Worm (Caenorhabditis elegans): ENCODE measurements around the gene hyls-1.

The hyls-1 gene

DNA sequence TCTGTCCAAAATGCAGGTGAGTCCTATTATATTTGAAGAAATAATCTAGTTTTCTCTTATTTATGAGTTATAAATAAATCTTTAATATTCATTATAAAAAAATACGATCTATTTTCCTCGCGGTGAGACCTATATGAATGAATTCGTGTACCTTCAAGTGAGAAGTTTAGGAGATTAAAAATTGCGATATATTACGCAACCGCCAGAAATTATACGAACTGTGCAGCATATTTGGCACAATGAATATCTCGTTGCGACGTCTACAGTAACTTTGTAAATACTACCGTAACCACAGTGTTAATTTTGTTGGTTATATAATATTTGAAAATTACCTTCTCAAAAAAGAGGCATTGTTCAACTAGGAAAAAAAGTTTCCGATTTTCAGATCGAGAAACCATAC, 12.8 kb upstream of the hyls-1 start:
- no peak for TF ChIP-seq unc-62 (GFP tag; optimal IDR thresholded peaks at IDR 0.05)

DNA sequence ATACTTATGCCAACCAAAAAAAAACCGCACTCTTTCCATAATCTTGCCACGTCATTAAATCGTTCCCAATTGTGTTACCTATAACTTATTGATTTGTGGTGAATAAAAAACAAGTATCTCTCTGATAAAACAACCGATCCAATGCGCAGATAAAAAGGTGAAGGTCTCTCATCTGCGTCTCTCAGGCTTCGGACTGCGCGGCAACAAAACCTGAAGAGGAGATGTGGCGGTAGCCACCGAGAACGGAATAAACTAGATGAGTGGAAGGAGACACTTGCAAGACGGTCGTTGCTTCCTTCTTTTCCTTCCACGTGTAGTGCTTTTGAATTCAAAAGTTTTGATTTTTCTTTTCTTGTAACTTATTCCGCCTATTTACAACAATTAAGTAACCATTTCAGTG, 12.2 kb upstream of the hyls-1 start, which contains the start of gene fkb-3:
fkb-3 (plus strand) TSS at position 277 of the 400 bp plus-strand sequence.
- no peak for TF ChIP-seq unc-62 (GFP tag; optimal IDR thresholded peaks at IDR 0.05)

DNA sequence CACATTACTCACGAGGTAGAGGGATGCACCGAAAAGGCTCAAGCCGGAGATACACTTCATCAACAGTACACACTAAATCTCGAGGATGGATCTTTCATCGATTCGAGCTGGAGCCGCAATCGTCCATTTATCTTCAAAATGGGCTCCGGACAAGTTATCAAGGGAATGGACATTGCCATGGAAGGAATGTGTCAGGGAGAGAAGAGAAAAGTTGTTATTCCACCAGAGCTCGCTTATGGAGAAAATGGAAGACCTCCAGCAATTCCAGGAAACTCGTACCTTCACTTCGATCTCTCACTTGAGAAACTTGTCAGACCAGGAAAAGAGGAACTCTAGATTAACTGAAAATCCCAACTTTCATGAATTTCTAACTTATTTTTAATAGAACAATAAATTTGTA, 11.3 kb upstream of the hyls-1 start:
- TF ChIP-seq unc-62 (GFP tag; optimal IDR thresholded peaks at IDR 0.05), result no peak

DNA sequence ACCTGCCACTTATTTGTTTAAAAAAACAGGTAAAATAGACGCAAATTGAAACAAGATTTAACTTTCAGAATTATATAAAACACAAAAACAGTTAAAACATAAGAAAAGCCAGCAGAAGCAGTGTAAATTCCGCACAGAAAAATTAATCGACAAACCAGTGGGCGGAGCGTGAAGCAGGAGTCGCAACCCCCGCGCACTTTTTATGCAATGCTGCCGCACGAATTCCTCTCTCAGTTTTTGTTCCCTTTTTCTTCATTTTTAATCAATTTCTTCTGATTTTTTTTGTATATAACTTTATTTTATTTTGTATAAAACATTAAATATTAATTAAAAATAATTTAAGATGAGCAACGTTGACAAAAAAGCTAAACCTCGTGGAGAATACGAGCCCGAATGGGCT, 6.3 kb upstream of the hyls-1 start, which contains the start of the genes gei-6 and krr-1:
gei-6 (minus strand) TSS at position 2 of the 400 bp plus-strand sequence.
krr-1 (plus strand) TSS at position 344 of the 400 bp plus-strand sequence.
- no peak for TF ChIP-seq unc-62 (GFP tag; optimal IDR thresholded peaks at IDR 0.05)

DNA sequence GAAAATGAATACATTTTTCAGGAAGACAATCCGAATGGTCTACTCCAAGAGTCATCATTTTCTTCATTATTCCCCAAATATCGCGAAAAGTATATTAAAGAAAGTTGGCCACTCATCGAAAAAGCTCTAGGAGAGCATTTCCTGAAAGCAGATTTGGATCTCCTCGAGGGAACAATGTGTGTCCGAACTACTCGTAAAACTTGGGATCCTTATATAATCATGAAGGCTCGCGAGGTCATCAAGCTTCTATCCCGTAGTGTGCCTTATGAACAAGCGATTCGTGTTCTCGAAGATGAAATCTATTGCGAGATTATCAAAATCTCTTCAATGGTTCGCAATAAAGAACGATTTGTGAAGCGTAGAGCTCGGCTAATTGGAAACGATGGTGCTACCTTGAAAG, 5.7 kb upstream of the hyls-1 start:
- TF ChIP-seq unc-62 (GFP tag; optimal IDR thresholded peaks at IDR 0.05), result no peak

DNA sequence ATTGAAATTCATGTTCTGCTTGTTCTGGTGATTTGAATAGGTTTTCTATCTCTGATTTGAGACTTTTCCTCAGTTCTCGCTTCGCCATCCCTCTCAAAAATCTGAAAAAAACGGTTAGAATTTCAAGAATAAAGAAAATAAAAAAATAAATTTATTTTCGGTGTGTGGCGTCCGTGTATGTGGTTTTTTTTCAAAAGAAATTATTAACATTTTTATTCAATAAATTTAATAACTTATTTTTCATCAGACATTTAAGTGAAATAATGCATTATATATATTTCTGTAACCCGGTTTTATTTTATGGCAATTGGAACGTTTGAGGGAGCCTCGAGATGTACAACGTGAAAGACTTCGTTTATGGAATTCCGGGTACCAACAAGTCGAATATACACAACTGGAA, 2.5 kb upstream of the hyls-1 start, which contains the start of gene C05C8.5:
C05C8.5 (minus strand) TSS at position 101 of the 400 bp plus-strand sequence.
- no peak for TF ChIP-seq unc-62 (GFP tag; optimal IDR thresholded peaks at IDR 0.05)

DNA sequence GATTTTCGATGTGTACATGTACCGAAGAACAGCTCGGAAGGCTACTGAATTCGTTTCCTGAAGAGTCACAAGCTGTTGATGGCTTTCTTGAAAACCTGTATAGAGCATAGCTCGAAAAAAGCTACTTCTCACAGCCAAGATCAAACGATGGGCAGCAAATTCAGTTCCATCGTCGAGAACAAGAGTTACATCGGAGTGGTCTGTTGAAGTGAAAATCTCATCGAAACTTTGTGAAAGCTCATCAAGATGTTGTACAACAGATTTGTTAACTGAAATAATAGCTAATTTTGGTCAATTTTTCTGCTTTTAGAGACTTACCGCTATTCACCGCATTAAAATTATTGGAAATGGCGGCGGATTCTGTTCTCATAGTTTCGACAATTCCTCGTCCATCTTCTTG, 487 bp upstream of the hyls-1 start:
- no peak for TF ChIP-seq unc-62 (GFP tag; optimal IDR thresholded peaks at IDR 0.05)

DNA sequence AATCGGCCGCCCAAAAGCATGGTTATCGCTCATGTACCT, 268 bp upstream of the hyls-1 start, which contains the start of gene hpo-9:
hpo-9 (minus strand) TSS at position 37 of the 39 bp plus-strand sequence.
- no peak for TF ChIP-seq unc-62 (GFP tag; optimal IDR thresholded peaks at IDR 0.05)

DNA sequence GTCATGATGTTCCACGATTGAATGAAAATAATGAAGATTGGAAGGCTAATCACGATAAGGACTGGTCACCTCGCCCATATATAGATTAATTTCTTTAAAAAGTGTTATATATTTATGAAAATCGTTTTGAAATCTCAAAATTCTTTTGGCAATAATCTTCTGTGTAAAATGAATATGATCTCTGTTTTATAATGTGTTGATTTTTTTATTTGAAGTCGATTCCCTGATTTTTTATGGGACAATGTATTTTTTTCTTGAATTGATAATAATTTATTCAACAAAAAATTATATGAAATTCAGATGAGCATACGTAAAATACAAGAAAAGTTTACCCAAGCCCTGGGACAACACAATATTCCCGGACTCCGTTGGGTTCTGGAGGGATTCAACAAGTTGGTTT, 2.3 kb downstream of the hyls-1 start, which contains the start of gene C05C8.1:
C05C8.1 (plus strand) TSS at position 301 of the 400 bp plus-strand sequence.
- TF ChIP-seq unc-62 (GFP tag; optimal IDR thresholded peaks at IDR 0.05), result no peak

DNA sequence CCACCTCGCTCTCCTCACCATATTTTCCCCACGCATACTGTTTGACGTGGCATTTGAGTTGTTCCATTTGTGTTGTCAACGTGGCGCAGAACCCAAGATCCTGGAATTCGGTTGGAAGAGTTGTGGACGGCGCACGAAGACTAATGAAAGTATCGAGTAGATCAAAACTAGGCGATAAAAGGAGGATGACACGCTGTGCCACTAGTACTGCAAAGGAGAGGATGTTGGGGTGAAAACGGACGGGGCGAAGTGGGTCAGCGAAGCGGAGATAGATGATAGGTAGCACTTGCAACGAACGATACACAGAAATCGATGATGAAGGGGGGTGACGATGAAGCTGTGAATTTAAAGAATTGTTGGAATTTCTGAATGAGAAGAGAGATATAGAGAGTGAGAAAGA, 9.8 kb downstream of the hyls-1 start, which contains the start of gene C05C8.7:
C05C8.7 (minus strand) TSS at position 100 of the 400 bp plus-strand sequence.
- TF ChIP-seq unc-62 (GFP tag; optimal IDR thresholded peaks at IDR 0.05), result no peak

DNA sequence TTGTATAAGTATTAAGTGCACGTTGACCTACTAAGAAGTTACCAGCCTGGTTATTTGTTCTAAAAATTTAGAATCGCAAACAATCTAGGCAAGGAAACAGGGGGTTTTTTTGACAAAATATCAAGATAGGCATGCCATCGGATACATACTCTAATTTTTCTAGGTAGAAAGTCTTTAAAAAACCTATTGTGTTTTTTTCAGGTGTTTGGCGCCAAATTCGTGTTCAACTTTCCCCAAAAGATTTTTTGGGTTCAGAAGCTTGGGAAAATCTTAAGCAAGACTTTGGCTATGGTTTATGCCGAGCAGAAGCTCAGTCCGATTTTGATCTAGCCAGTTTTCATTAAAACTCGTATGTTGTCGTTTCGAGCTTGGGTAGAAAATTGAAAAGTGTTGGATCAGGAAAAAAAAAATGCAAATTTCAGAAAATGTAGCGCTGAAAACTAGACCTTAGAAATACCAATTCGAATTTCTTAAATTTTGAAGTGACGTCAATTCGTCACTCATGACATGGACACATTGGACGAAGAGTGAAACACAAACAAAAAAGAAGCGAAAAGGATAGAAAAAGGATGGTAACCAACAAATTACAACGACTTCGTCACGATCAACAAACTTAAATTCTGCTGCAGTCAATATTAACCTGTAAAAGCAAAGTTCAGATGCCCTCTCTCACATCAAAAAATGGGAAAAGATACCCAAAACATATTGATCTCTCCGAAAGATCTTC, 11.2 kb downstream of the hyls-1 start:
- TF ChIP-seq unc-62 (GFP tag; optimal IDR thresholded peaks at IDR 0.05), result no peak

DNA sequence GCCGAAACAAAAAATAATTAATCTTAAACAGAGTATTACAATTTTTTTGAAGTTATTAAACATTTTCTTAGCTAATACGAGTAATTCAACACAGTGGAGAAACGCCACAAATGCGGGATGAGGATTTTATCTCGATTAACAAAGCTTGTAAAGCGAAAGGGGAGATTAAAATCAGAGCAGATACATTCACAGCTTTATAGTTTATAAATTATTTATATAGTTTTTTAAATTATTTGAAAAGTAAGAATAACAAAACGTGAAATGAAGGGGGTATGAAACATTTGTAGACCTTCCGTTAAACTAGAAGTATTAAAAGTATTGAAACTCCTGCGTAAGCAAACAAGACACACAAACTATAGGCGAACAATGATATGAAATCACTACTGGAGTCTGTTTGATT, 17.9 kb downstream of the hyls-1 start, which contains the start of gene C05C8.8:
C05C8.8 (minus strand) TSS at position 101 of the 400 bp plus-strand sequence.
- no peak for TF ChIP-seq unc-62 (GFP tag; optimal IDR thresholded peaks at IDR 0.05)

DNA sequence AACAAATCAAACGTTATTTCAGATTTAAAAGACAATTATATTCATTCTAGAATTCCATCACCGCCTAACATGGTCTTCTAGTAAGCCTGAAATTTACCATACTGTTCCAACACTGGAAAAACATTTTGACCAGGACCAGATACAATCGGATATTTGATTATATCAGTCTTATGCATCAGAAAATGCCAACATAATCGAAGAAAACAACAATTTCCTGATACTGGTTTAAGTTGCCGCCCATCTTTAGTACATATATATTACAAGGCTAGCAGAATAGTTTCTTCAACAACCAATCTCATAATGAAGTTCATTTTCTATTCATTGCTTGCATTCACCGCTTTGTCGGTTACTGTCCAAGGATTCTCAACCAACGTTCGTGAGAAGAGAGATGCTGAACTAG, 21.8 kb downstream of the hyls-1 start, which contains the start of gene C13A2.12:
C13A2.12 (plus strand) TSS at position 301 of the 400 bp plus-strand sequence.
- TF ChIP-seq unc-62 (GFP tag; optimal IDR thresholded peaks at IDR 0.05), result no peak

DNA sequence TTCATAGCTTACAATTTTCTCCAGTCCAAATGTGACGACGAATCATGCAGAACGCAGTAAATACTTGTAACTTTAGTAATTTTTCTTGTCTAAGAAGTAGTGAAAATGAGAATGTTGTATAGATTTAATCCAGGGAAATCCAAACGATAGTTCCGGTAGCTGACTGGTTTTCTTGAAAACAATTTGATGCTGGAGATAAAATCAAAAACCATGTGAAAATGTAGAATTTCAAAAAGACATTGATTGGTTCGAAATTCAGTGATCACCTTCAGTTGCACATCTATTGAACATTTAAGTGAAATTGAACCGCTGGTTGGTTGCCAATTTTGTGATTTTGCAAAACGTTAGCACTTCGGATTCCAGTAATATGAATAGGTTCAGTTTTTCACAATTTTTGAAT, 26.9 kb downstream of the hyls-1 start, which contains the start of gene C13A2.9:
C13A2.9 (minus strand) TSS at position 101 of the 400 bp plus-strand sequence.
- TF ChIP-seq unc-62 (GFP tag; optimal IDR thresholded peaks at IDR 0.05), result no peak

DNA sequence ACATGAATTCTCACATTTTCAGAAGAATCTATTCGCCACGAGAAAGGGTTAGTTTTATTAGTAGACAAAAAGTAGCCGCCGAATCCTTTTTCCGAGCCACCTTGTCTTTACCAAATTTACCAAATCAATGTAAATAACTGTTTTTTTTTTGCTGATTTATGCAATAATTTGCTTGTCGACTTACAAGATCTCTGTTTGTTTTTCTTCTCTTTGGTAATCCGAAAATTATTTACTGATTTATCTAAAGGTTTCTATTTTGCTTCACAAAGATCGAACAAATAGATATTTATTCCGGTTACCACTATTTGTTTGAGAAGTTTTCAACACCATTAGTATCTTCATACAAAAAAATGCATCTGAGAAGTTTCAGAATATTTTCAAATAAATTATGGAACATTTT, 28.8 kb downstream of the hyls-1 start, which contains the start of gene C13A2.7:
C13A2.7 (plus strand) TSS at position 301 of the 400 bp plus-strand sequence.
- no peak for TF ChIP-seq unc-62 (GFP tag; optimal IDR thresholded peaks at IDR 0.05)

DNA sequence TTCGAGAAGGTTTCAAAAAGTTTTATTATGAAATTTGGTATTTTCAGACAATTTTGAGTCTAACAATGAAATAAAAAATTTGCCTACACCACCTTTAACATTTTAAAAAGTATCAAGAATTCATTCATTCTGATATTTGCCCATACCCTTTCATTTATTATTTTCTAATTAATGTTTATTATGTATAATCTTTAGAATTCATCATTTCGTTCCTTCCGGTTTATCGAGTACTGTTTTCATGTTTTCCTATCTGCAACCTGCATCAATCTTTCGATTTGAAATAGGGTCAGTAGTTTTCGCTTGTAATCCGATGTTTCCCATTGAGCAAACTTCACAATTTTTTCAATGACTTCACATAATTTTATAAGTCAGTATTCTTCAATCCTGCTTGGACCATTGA, 32.2 kb downstream of the hyls-1 start, which contains the start of gene C13A2.6:
C13A2.6 (plus strand) TSS at position 301 of the 400 bp plus-strand sequence.
- no peak for TF ChIP-seq unc-62 (GFP tag; optimal IDR thresholded peaks at IDR 0.05)

DNA sequence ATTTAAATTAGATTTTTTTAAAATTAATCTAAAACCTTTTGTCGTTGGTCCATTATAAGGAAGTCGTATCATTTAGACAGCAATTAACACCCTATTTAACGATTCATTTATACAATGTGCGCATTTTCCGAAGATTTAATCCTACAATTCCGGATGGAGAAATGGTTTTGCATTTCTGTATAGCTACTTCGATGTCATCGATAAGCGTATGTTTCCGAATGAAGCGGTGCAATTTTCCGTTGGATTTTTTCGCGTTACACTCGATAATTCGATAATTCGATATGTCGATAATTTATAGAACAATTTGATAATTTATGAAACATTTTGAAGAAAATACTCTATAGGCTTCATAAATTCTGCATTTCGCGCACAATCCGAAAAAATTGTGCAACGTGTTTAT, 37.8 kb downstream of the hyls-1 start, which contains the start of gene C13A2.10:
C13A2.10 (minus strand) TSS at position 101 of the 400 bp plus-strand sequence.
- TF ChIP-seq unc-62 (GFP tag; optimal IDR thresholded peaks at IDR 0.05), result no peak

Data from whole organism, dauer.